ENCODE assay signal across 1 fruit fly cellular context in the genomic region with DNA sequence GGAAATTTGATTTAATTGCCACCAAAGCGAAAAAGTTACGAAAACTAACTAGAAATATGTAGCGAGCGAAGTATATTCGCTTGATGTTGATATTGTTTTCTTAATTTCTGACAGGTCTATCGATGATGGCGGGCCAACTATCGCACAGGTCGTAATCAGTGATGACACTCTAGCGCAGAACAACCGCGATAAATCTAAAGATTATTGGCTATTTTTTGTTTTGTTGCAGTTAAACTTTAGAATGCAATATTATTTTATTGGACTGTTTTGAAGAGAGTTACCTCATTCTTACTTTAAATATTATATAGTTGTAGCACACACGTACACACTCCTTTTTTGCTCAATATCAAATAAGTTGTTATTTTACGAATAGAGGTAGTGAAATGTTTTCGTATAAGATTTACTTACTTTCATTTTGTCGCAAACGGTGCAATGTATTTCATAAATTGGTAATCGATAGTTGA.
TF ChIP-seq lines count a peak whose summit lies in the region.

A gene (minus strand): TSS at position 121 of the 464 bp plus-strand sequence.

TF ChIP-seq in whole organism, embryonic, 481 proteins besides CTCF, POLR2A, EP300 and RAD21 (continued from another document):
- TF ChIP-seq al (GFP tag; IDR thresholded peaks at IDR 0.05; lab: Robert Waterston, UW): no peak
- TF ChIP-seq fd102C (GFP tag; optimal IDR thresholded peaks at IDR 0.05; lab: Kevin White, UChicago): no peak
- TF ChIP-seq gem (tag; optimal IDR thresholded peaks at IDR 0.05; lab: Kevin White, UChicago): no peak
- no peak for TF ChIP-seq maf-S (GFP tag; optimal IDR thresholded peaks at IDR 0.05; lab: Kevin White, UChicago)
- TF ChIP-seq dan (GFP tag; IDR thresholded peaks at IDR 0.05; lab: Robert Waterston, UW): no peak
- no peak for TF ChIP-seq repo (GFP tag; optimal IDR thresholded peaks at IDR 0.05; lab: Kevin White, UChicago)
- TF ChIP-seq bbx (GFP tag; IDR thresholded peaks at IDR 0.05; lab: Robert Waterston, UW; ENCODE audit: partially characterized antibody): 0 out of 2 replicates have a peak, but pooled peaks have one; percentile 38
- TF ChIP-seq cad (GFP tag; optimal IDR thresholded peaks at IDR 0.05; lab: Kevin White, UChicago): no peak
- no peak for TF ChIP-seq aop (GFP tag; IDR thresholded peaks at IDR 0.05; lab: Robert Waterston, UW)
- no peak for TF ChIP-seq HmgD (GFP tag; optimal IDR thresholded peaks at IDR 0.05; lab: Kevin White, UChicago)
- no peak for TF ChIP-seq Side (GFP tag; optimal IDR thresholded peaks at IDR 0.05; lab: Kevin White, UChicago)
- no peak for TF ChIP-seq CG7928 (GFP tag; optimal IDR thresholded peaks at IDR 0.05; lab: Kevin White, UChicago)
- no peak for TF ChIP-seq scrt (GFP tag; optimal IDR thresholded peaks at IDR 0.05; lab: Kevin White, UChicago)
- peak; percentile 1 for TF ChIP-seq pho (GFP tag; optimal IDR thresholded peaks at IDR 0.05; lab: Kevin White, UChicago)
- peak; percentile 27 for TF ChIP-seq mam (GFP tag; optimal IDR thresholded peaks at IDR 0.05; lab: Kevin White, UChicago)
- TF ChIP-seq CG33213 (GFP tag; optimal IDR thresholded peaks at IDR 0.05; lab: Kevin White, UChicago): no peak
- TF ChIP-seq Gug (GFP tag; IDR thresholded peaks at IDR 0.05; lab: Robert Waterston, UW): no peak
- TF ChIP-seq cg (GFP tag; optimal IDR thresholded peaks at IDR 0.05; lab: Kevin White, UChicago): no peak
- TF ChIP-seq Sin3A (optimal IDR thresholded peaks at IDR 0.05; lab: Kevin White, UChicago): peak; percentile 65
- no peak for TF ChIP-seq CG1647 (GFP tag; optimal IDR thresholded peaks at IDR 0.05; lab: Kevin White, UChicago)
- peak; percentile 31 for TF ChIP-seq nmo (GFP tag; optimal IDR thresholded peaks at IDR 0.05; lab: Kevin White, UChicago)
- TF ChIP-seq CG18262 (tag; optimal IDR thresholded peaks at IDR 0.05; lab: Kevin White, UChicago): peak; percentile 12
- peak; percentile 5 for TF ChIP-seq dmrt11E (tag; optimal IDR thresholded peaks at IDR 0.05; lab: Kevin White, UChicago)
- TF ChIP-seq CG4360 (GFP tag; IDR thresholded peaks at IDR 0.05; lab: Robert Waterston, UW): no peak
- peak; percentile 59; the same call in 1 of the 2 replicates for TF ChIP-seq CG42726 (GFP tag; IDR thresholded peaks at IDR 0.05; lab: Robert Waterston, UW; ENCODE audit: partially characterized antibody)
- TF ChIP-seq nom (GFP tag; optimal IDR thresholded peaks at IDR 0.05; lab: Kevin White, UChicago): no peak
- no peak for TF ChIP-seq CG7372 (GFP tag; IDR thresholded peaks at IDR 0.05; lab: Robert Waterston, UW)
- peak; percentile 24 for TF ChIP-seq ind (GFP tag; optimal IDR thresholded peaks at IDR 0.05; lab: Kevin White, UChicago)
- TF ChIP-seq Ets97D (GFP tag; optimal IDR thresholded peaks at IDR 0.05; lab: Kevin White, UChicago): peak; percentile 13
- peak; percentile 35 for TF ChIP-seq gfzf (GFP tag; optimal IDR thresholded peaks at IDR 0.05; lab: Kevin White, UChicago)
- TF ChIP-seq B-H2 (GFP tag; optimal IDR thresholded peaks at IDR 0.05; lab: Kevin White, UChicago): peak; percentile 10
- peak; percentile 32; the same call in 1 of the 2 replicates for TF ChIP-seq tna (GFP tag; IDR thresholded peaks at IDR 0.05; lab: Robert Waterston, UW; ENCODE audit: partially characterized antibody)
- TF ChIP-seq Dbx (GFP tag; IDR thresholded peaks at IDR 0.05; lab: Robert Waterston, UW): no peak
- peak; percentile 2 for TF ChIP-seq CG7786 (GFP tag; optimal IDR thresholded peaks at IDR 0.05; lab: Kevin White, UChicago)
- TF ChIP-seq CG1603 (tag; optimal IDR thresholded peaks at IDR 0.05; lab: Kevin White, UChicago): peak; percentile 13
- TF ChIP-seq Jarid2 (GFP tag; optimal IDR thresholded peaks at IDR 0.05; lab: Kevin White, UChicago): no peak
- no peak for TF ChIP-seq CG2678 (tag; optimal IDR thresholded peaks at IDR 0.05; lab: Kevin White, UChicago)
- no peak for TF ChIP-seq CG17912 (GFP tag; optimal IDR thresholded peaks at IDR 0.05; lab: Kevin White, UChicago)
